Worm (Caenorhabditis elegans) whole organism, L1 larva: ENCODE results near the gene srt-32.

Experiments used
- fkh-4 ChIP-seq: sonication (generic microtip); optimal IDR thresholded peaks from 2 replicates; lab custom pipeline; 2016; ENCODE audit warnings: missing compliant biosample characterization, missing genetic modification characterization, borderline replicate concordance
- nhr-11 ChIP-seq: fragments of 150-350 bp; optimal IDR thresholded peaks from 2 replicates; lab custom pipeline; 2014; ENCODE audit warnings: missing biosample characterization, missing genetic modification characterization
- nhr-12 ChIP-seq: sonication (generic microtip); optimal IDR thresholded peaks from 2 replicates; lab custom pipeline; 2017; ENCODE audit warnings: missing biosample characterization, missing genetic modification characterization
- snpc-4 ChIP-seq: fragments of 150-350 bp; optimal IDR thresholded peaks from 2 replicates; lab custom pipeline; 2014; ENCODE audit warnings: missing biosample characterization, missing genetic modification characterization
- vab-15 ChIP-seq: sonication (generic microtip); optimal IDR thresholded peaks from 2 replicates; lab custom pipeline; 2017; ENCODE audit warnings: missing genotype, mild to moderate bottlenecking, missing genetic modification characterization, missing compliant biosample characterization
- zag-1 ChIP-seq: fragments of 150-350 bp; optimal IDR thresholded peaks from 2 replicates; lab custom pipeline; 2014; ENCODE audit warnings: missing biosample characterization, missing genetic modification characterization
- ztf-11 ChIP-seq, 2 experiments: sonication (generic microtip); optimal IDR thresholded peaks; 2 replicates each; lab custom pipeline; 2016 to 2017; ENCODE audit warnings: missing genetic modification characterization in 2 of 2, missing biosample characterization in 1 of 2, missing compliant biosample characterization in 1 of 2

ce11 chrV:14562589-14562988 is 3.2 kb downstream of the srt-32 start, which contains the start of gene C53A5.11:
- TF ChIP-seq snpc-4 (tag; lab: Kevin White, UChicago) = no peak
- TF ChIP-seq ztf-11 (tag; optimal IDR thresholded peaks at IDR 0.05; lab: Kevin White, UChicago) = no peak
- no peak for TF ChIP-seq fkh-4 (tag; lab: Kevin White, UChicago)
- TF ChIP-seq nhr-11 (tag; lab: Kevin White, UChicago) = no peak
- no peak for TF ChIP-seq vab-15 (tag; lab: Kevin White, UChicago)
- TF ChIP-seq nhr-12 (tag; lab: Kevin White, UChicago) = no peak
- TF ChIP-seq zag-1 = no peak
